Fruit fly (Drosophila melanogaster) whole organism, adult: Measurements from ENCODE around the gene CG31869.

Experiments
- CG14711 ChIP-seq: fragments of 200-800 bp; sonication (Bioruptor generic); optimal IDR thresholded peaks from 2 replicates; lab custom pipeline; 2018; ENCODE audit warnings: missing biosample characterization, mild to moderate bottlenecking, missing genetic modification characterization, moderate library complexity
- CG1620 ChIP-seq: fragments of 200-800 bp; sonication (Bioruptor generic); optimal IDR thresholded peaks from 2 replicates; lab custom pipeline; 2016; ENCODE audit warnings: missing biosample characterization, missing genetic modification characterization
- CG7045 ChIP-seq: fragments of 200-800 bp; sonication (Bioruptor generic); optimal IDR thresholded peaks from 2 replicates; lab custom pipeline; 2017; ENCODE audit warnings: missing biosample characterization, mild to moderate bottlenecking, missing genetic modification characterization
- CG7101 ChIP-seq: fragments of 200-800 bp; sonication (Bioruptor generic); optimal IDR thresholded peaks from 2 replicates; lab custom pipeline; 2018; ENCODE audit warnings: missing biosample characterization, mild to moderate bottlenecking, missing genetic modification characterization, moderate library complexity
- Hr96 ChIP-seq: fragments of 200-800 bp; sonication (Bioruptor generic); optimal IDR thresholded peaks from 2 replicates; lab custom pipeline; 2016; ENCODE audit warnings: missing biosample characterization, missing genetic modification characterization
- Mnt ChIP-seq: fragments of 200-800 bp; sonication (Bioruptor generic); optimal IDR thresholded peaks from 2 replicates; lab custom pipeline; 2016; ENCODE audit warnings: missing biosample characterization, mild to moderate bottlenecking, missing genetic modification characterization
- bab1 ChIP-seq: fragments of 200-800 bp; sonication (Bioruptor generic); optimal IDR thresholded peaks from 3 replicates; lab custom pipeline; 2019; ENCODE audit warnings: missing biosample characterization, mild to moderate bottlenecking, missing genetic modification characterization, moderate library complexity
- cic ChIP-seq: fragments of 200-800 bp; sonication (Bioruptor generic); optimal IDR thresholded peaks from 2 replicates; lab custom pipeline; 2017; ENCODE audit warnings: missing biosample characterization, mild to moderate bottlenecking, missing genetic modification characterization, moderate library complexity
- cnc ChIP-seq, 2 experiments: fragments of >200 bp; optimal IDR thresholded peaks; 2 replicates each; lab custom pipeline; 2017
- kay ChIP-seq: fragments of 200-800 bp; sonication (Bioruptor generic); peaks from one replicate; lab custom pipeline; 2016; ENCODE audit warnings: missing biosample characterization, missing genetic modification characterization, borderline replicate concordance
- pad ChIP-seq: fragments of 200-800 bp; sonication (Bioruptor generic); optimal IDR thresholded peaks from 3 replicates; lab custom pipeline; 2017; ENCODE audit warnings: missing biosample characterization, missing genetic modification characterization, mild to moderate bottlenecking, moderate library complexity, missing genetic modification reagents
- toe ChIP-seq: fragments of 200-800 bp; sonication (Bioruptor generic); optimal IDR thresholded peaks from 2 replicates; lab custom pipeline; 2016; ENCODE audit warnings: missing biosample characterization, missing genetic modification characterization

DNA sequence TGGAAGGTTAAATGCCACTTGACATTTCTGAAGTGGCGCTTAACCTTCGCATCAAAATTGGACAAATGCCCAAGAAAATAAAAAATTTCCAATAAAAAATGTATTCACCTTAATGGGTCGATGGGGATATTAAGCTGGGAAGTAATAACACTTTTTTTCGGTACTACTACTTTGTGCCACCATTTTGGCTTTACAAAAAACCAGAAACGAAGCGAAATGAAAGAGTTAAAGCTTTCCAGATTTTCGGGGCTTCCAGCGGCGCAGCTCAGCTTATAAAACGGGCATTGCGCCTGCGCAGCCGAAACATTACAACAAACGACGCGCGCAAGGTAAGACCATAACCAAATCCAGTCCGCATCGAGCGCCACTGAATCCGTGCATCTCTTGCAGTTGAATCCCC, 30.3 kb downstream of the CG31869 start, which contains the start of gene CG17127:
- TF ChIP-seq Hr96 (GFP tag; lab: Kevin White, UChicago) (no peak), cnc (optimal IDR thresholded peaks at IDR 0.05; lab: Kevin White, UChicago) (no peak), toe (GFP tag; lab: Kevin White, UChicago) (no peak), bab1 (no peak), kay (no peak), Mnt (GFP tag; lab: Kevin White, UChicago) (no peak), CG1620 (no peak), CG7101 (tag; lab: Kevin White, UChicago) (no peak), pad (no peak), CG14711 (tag; lab: Kevin White, UChicago) (no peak), cic (GFP tag; lab: Kevin White, UChicago) (no peak), CG7045 (GFP tag; lab: Kevin White, UChicago) (no peak)
